Worm (Caenorhabditis elegans): ENCODE measurements around the gene twk-46.

twk-46 gene

ce11 chrV:19019239-19019638 is 40.7 kb upstream of the twk-46 start:
- TF ChIP-seq bed-1 (GFP tag; IDR thresholded peaks at IDR 0.05) (no peak), let-607 (tag; optimal IDR thresholded peaks at IDR 0.05) (no peak), ets-4 (GFP tag; optimal IDR thresholded peaks at IDR 0.05) (no peak), ceh-27 (GFP tag; optimal IDR thresholded peaks at IDR 0.05) (no peak), Y79H2A.3 (GFP tag; conservative IDR thresholded peaks at IDR 0.05) (no peak), aptf-2 (GFP tag; conservative IDR thresholded peaks at IDR 0.05) (no peak), egl-18 (GFP tag; IDR thresholded peaks at IDR 0.05) (no peak), lsl-1 (GFP tag; optimal IDR thresholded peaks at IDR 0.05) (no peak), attf-6 (GFP tag; IDR thresholded peaks at IDR 0.05) (no peak), nfyb-1 (GFP tag; IDR thresholded peaks at IDR 0.05) (no peak), ztf-22 (GFP tag; optimal IDR thresholded peaks at IDR 0.05) (no peak), tbx-9 (tag; optimal IDR thresholded peaks at IDR 0.05; ENCODE audit: borderline replicate concordance) (no peak), F52B5.7 (tag; optimal IDR thresholded peaks at IDR 0.05) (no peak), nhr-27 (tag; optimal IDR thresholded peaks at IDR 0.05) (no peak), repo-1 (tag; optimal IDR thresholded peaks at IDR 0.05) (no peak), nhr-120 (GFP tag; IDR thresholded peaks at IDR 0.05) (no peak), mes-4 (tag; optimal IDR thresholded peaks at IDR 0.05) (no peak)

ce11 chrV:19024683-19025082 is 35.3 kb upstream of the twk-46 start, which contains the start of gene Y39B6A.29:
Gene Y39B6A.29, minus strand, starts transcription at chrV:19024783.
- TF ChIP-seq lir-1 (GFP tag; conservative IDR thresholded peaks at IDR 0.05) (no peak), tbp1 (GFP tag; optimal IDR thresholded peaks at IDR 0.05) (no peak), efl-1 (GFP tag; optimal IDR thresholded peaks at IDR 0.05) (no peak), madf-10 (tag; optimal IDR thresholded peaks at IDR 0.05) (no peak), pha-4 (tag; optimal IDR thresholded peaks at IDR 0.05) (no peak), zim-3 (tag; optimal IDR thresholded peaks at IDR 0.05) (no peak), ztf-28 (GFP tag; IDR thresholded peaks at IDR 0.05) (no peak), mcd-1 (GFP tag; IDR thresholded peaks at IDR 0.05) (no peak), ceh-58 (GFP tag; IDR thresholded peaks at IDR 0.05) (no peak), ztf-26 (tag; optimal IDR thresholded peaks at IDR 0.05) (no peak), xnd-1 (tag; optimal IDR thresholded peaks at IDR 0.05) (no peak)

- TF ChIP-seq mes-4 (tag; optimal IDR thresholded peaks at IDR 0.05) (no peak), ztf-26 (tag; optimal IDR thresholded peaks at IDR 0.05) (no peak), sea-2 (GFP tag; IDR thresholded peaks at IDR 0.05) (no peak), T07F8.4 (tag; optimal IDR thresholded peaks at IDR 0.05) (no peak)
Measured at ce11 chrV:19026163-19026562, 33.8 kb upstream of the twk-46 start, which contains the start of gene Y39B6A.25. Gene Y39B6A.25, plus strand, starts transcription at chrV:19026463.

- TF ChIP-seq F22D6.2 (tag; optimal IDR thresholded peaks at IDR 0.05): no peak
- no peak for TF ChIP-seq sdz-38 (tag; optimal IDR thresholded peaks at IDR 0.05)
- no peak for TF ChIP-seq nfya-1 (tag; optimal IDR thresholded peaks at IDR 0.05; ENCODE audit: borderline replicate concordance, insufficient read depth)
- no peak for TF ChIP-seq lir-1 (GFP tag; conservative IDR thresholded peaks at IDR 0.05)
- no peak for TF ChIP-seq Y79H2A.3 (GFP tag; conservative IDR thresholded peaks at IDR 0.05)
- no peak for TF ChIP-seq Y95B8A.8 (GFP tag; IDR thresholded peaks at IDR 0.05)
- no peak for TF ChIP-seq C06A6.2 (GFP tag; conservative IDR thresholded peaks at IDR 0.05)
- no peak for TF ChIP-seq snpc-1.3 (tag; optimal IDR thresholded peaks at IDR 0.05; ENCODE audit: insufficient read depth)
- no peak for TF ChIP-seq ZK185.1 (tag; optimal IDR thresholded peaks at IDR 0.05; ENCODE audit: poor library complexity, severe bottlenecking)
- TF ChIP-seq ztf-22 (GFP tag; optimal IDR thresholded peaks at IDR 0.05): no peak
- no peak for TF ChIP-seq rcor-1 (GFP tag; IDR thresholded peaks at IDR 0.05)
- no peak for TF ChIP-seq egl-44 (GFP tag; IDR thresholded peaks at IDR 0.05)
- TF ChIP-seq unc-130 (GFP tag; optimal IDR thresholded peaks at IDR 0.05): no peak
- TF ChIP-seq F57A8.1 (GFP tag; optimal IDR thresholded peaks at IDR 0.05): no peak
Measured at ce11 chrV:19027338-19027737, 32.6 kb upstream of the twk-46 start.

All from whole organism, young adult.